Worm (Caenorhabditis elegans) whole organism, L4/young adult: ENCODE results near the gene srh-135.
"Not testable (repeated sequence)": the region's sequence is repeated elsewhere in the genome, so short reads cannot be mapped to it uniquely, and the experiment has no call there.

Experiments
- W03F9.2 ChIP-seq: fragments of 150-350 bp; optimal IDR thresholded peaks from 2 replicates; lab custom pipeline; 2014; ENCODE audit warnings: missing biosample characterization, missing genetic modification characterization
- dao-5 ChIP-seq: sonication (generic microtip); optimal IDR thresholded peaks from 2 replicates; lab custom pipeline; 2016; ENCODE audit warnings: missing genotype, missing genetic modification characterization, moderate library complexity, missing compliant biosample characterization
- him-1 ChIP-seq: sonication (generic microtip); optimal IDR thresholded peaks from 2 replicates; lab custom pipeline; 2016; ENCODE audit warnings: missing genotype, missing genetic modification reagents, missing genetic modification characterization, missing compliant biosample characterization

The srh-135 gene

DNA sequence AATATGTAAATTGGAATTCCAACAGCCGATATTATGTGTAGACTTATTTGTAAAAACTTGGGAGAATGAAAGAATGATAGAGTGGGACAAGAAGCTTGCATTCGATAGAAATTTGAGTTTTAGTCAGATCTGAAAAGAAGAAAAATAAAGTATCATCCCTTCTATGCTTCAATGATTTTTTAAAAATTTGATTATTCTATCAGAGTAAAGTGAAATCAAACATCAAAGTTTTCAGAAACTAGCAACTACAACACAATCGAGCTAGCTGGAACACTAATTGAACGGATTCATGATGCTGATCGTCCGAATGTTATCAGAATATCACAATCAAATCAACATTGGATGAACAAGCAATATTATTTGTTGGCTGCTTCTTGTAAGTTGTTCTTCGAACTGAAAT is at the start of gene srh-135:
Gene srh-135, minus strand, starts transcription at position 101 of the 400 bp plus-strand sequence.
- TF ChIP-seq dao-5 (tag; lab: Kevin White, UChicago), result no peak
- no peak for TF ChIP-seq him-1 (tag; lab: Kevin White, UChicago)
- no peak for TF ChIP-seq W03F9.2 (tag; lab: Kevin White, UChicago)

DNA sequence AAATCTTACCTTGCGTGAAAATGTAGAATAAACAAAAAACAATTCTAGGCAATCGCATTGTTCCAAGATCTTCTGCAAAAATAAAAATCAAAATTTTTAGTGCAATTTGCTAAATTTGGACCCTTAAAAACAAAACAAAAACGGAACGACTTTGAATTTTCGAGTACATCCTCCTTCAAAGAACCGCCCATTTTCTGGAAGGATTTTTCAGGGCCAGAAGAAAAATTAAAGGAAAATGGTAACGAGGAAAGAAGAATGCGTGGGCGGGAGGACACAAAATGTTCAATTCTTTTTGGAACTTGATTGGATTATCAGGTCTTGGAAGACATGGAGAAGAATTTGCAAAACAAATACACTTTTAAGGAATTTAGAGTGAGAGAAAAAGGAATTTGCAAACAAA is 44.2 kb upstream of the srh-135 start, which contains the start of gene F54B3.4:
Gene F54B3.4, minus strand, starts transcription at position 101 of the 400 bp plus-strand sequence.
- TF ChIP-seq W03F9.2 (tag; lab: Kevin White, UChicago), result no peak
- TF ChIP-seq him-1 (tag; lab: Kevin White, UChicago), result no peak
- no peak for TF ChIP-seq dao-5 (tag; lab: Kevin White, UChicago)

DNA sequence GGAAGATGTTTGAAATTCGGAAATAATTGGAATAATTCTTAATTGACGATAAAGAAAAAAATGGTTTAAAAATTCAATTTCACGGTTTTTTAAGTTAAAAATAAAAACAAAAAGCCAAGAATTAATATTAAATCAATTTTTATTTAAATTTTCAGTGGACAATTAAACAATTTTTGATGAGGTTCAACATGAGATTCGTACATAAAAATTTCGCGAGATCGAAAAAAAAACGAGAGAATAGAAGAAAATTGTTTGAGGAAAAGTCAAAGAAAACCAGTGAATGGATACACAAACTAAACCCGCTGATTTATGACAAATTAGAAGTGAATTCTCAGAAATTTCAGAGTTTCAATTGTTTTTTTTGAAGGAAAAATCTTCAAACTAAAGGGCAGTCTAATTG is 43.1 kb upstream of the srh-135 start, which contains the start of gene F54B3.2:
Gene F54B3.2, minus strand, starts transcription at position 101 of the 400 bp plus-strand sequence.
- TF ChIP-seq him-1 (tag; lab: Kevin White, UChicago) (no peak), dao-5 (tag; lab: Kevin White, UChicago) (no peak), W03F9.2 (tag; lab: Kevin White, UChicago) (no peak)

DNA sequence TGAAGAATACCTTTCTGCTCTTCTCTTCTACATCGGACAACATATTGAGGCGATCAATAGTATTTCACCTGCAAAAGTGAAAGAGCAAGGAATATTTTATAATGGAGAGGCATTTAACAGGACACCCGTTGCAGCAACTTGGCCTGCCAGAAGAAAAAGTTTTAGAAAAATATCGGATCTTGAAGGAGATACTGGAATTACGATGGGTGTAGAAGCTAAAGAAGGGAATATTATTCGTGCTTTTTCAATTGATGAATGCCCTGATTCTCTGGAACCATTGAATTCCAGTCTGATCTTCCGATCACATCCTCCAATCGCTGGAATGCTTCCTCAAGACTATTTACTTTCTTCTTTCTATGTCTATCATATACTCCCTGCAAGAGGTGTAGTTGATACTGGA is 34.3 kb upstream of the srh-135 start:
- TF ChIP-seq W03F9.2 (tag; lab: Kevin White, UChicago) (no peak), him-1 (tag; lab: Kevin White, UChicago) (no peak)

DNA sequence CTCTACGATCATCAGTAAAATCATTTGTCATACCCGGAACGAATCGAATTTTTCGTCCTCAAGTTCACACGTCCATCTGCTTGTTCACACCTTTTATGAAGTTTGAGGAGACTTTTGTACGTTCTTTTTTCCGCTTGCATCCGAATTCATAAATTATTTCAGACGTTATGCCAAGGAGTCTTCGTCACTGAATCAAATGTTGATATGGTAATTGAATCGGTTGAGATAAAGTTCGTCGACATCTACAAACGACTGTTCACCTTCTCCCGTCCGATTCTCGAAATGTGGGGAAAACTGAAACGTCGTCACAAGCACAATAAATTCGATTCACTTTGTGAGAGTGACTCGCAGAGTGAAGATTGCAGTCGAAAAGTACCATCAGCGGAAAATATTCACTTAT is 25.1 kb upstream of the srh-135 start:
- no peak for TF ChIP-seq dao-5 (tag; lab: Kevin White, UChicago)
- TF ChIP-seq W03F9.2 (tag; lab: Kevin White, UChicago), result no peak
- TF ChIP-seq him-1 (tag; lab: Kevin White, UChicago), result no peak

DNA sequence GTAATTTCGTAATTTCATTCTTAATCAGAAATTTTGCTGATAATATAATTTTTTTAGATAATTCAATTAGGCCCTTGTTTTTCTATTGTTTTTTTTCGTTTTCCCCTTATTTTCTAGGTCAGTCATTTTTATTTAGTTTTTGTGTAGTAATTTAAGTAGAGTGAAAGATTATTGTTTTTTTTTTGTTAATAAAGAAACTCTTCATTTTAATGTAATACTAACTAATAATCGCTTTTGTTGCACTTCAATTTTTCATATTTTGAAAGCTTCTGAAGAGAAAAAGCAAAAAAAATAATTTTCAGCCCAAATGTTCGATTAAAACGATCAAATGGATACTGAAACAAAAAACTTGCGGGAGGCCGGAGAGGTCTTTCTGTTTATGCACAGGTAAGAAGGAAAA is 24.0 kb upstream of the srh-135 start, which contains the start of gene F54B3.1:
Gene F54B3.1, plus strand, starts transcription at position 301 of the 400 bp plus-strand sequence.
- TF ChIP-seq him-1 (tag; lab: Kevin White, UChicago) (no peak), dao-5 (tag; lab: Kevin White, UChicago) (no peak), W03F9.2 (tag; lab: Kevin White, UChicago) (no peak)

DNA sequence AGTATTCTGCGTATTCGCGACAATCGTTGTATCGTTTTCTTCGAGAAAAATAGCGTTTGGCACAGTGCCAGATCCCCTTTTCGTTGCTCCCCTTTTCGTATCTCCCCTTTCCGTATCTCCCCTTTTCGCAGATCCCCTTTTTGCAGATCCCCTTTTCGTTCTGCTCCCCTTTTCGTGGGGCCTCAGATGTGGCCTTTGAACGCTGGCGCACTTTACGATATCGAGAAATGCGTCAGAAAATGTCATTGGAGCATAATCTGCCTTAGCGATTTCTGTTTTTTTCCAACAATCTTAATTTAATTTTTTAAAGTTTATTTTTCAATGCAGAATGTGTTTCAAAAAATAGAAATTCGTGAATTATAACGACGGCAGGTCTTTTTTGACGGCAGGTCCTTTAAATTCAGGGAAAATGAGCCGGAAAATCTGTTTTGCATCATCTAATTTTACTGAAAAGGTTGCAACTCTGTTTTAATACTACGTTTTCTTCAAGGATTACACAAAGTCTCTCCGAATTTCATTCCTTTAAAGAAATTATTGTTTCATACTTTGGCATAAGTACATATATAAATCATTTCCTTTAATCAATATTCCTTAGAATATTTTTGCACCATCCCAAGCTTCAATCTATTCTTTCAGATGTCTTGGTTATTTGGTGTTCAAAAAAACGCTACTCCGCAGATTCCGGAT is 21.6 kb upstream of the srh-135 start, which contains the start of gene atad-3:
Gene atad-3, plus strand, starts transcription at position 637 of the 687 bp plus-strand sequence.
- TF ChIP-seq him-1 (tag; lab: Kevin White, UChicago) (peak; percentile 70), dao-5 (tag; lab: Kevin White, UChicago) (no peak), W03F9.2 (tag; lab: Kevin White, UChicago) (peak; percentile 79)

DNA sequence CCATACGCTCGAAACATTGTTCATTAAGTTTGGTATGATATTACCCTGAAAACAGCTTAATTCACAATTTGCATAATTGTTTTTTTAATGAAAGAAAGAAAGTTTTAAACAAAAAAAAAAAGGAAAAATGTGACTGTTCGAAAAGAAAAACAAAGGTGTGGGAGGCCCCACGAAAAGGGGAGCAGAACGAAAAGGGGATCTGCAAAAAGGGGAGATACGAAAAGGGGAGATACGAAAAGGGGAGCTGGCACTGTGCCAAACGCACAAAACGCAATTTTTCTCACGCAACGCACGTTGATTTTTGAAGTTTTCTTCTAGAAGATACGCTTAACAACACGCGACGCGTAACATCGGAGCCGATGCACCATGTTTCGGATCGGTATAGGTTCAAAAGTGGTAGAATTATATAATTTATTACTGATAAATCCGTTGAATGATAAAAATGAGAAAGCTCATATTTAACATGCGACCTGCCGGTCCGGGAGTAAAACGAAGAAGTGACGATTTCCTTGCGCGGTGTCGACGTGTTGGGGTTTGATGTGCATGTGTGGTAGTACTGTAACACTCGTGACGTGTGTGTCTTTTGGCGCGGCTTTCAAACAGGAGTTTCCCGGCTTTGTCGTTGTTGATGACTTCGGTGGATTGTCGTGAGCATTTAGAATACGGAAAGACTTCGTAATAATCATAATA is 20.8 kb upstream of the srh-135 start, which contains the start of gene nrde-2:
Gene nrde-2, minus strand, starts transcription at position 45 of the 690 bp plus-strand sequence.
- not testable (repeated sequence) for TF ChIP-seq dao-5, W03F9.2, him-1 (tag; lab: Kevin White, UChicago)

DNA sequence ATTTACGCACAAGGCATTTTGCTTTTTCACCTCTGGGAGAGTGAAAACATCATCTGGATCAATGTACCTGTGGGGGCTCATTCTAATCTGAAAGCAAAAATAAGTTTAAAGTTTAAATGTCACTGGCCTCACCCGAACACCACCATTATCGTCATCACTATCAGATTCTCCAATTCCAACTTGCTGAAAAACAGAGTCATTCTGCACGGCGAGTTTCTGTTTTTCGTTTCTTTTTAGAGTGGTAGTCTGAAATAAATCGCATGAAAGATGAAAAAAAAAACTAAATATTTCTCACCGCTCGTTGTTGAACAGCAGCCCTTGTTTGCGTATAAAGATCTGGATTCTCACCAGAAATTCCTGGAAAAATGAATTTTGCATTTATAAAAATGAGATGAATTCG is 20.2 kb upstream of the srh-135 start:
- no peak for TF ChIP-seq W03F9.2 (tag; lab: Kevin White, UChicago)
- TF ChIP-seq dao-5 (tag; lab: Kevin White, UChicago), result no peak
- TF ChIP-seq him-1 (tag; lab: Kevin White, UChicago), result no peak

DNA sequence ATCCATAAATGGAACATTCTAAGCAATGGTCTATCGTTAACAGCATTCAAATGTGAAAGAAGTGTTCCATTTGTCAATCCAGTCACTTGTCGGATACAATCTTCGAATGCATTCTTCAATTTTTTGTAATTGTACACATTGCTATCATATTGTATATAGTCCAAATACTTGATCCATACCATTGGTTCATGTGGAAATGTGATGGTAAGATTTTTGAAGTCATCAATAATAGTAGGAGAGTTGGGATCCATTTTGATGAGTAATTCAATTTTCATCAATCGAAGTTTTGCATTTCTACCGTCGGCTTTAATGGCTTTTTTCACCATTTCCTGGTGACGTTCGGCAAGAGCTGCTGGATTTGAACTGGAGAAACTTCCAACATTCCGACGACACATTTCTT is 18.7 kb upstream of the srh-135 start:
- TF ChIP-seq him-1 (tag; lab: Kevin White, UChicago) (no peak), dao-5 (tag; lab: Kevin White, UChicago) (no peak), W03F9.2 (tag; lab: Kevin White, UChicago) (no peak)

DNA sequence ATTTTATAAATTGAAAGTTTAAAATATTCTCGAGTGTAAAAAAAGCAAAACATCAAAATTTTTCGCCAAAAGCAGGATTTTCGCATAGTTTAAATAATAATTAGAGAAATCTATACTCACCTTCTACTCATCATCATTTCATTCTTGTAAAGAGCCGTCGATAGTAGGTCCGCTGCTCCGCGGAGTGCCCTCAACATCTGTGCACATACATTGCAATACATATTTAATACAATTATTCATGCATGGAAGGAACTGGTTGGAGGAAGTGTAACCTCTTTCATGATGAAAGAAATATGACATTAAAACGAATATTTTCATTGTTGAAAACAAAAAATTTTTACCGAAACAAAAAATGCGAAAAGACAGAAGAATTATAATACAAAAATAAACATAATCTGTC is 15.4 kb upstream of the srh-135 start, which contains the start of gene mrps-14:
Gene mrps-14, minus strand, starts transcription at position 197 of the 400 bp plus-strand sequence.
- TF ChIP-seq him-1 (tag; lab: Kevin White, UChicago) (no peak), W03F9.2 (tag; lab: Kevin White, UChicago) (no peak), dao-5 (tag; lab: Kevin White, UChicago) (no peak)

DNA sequence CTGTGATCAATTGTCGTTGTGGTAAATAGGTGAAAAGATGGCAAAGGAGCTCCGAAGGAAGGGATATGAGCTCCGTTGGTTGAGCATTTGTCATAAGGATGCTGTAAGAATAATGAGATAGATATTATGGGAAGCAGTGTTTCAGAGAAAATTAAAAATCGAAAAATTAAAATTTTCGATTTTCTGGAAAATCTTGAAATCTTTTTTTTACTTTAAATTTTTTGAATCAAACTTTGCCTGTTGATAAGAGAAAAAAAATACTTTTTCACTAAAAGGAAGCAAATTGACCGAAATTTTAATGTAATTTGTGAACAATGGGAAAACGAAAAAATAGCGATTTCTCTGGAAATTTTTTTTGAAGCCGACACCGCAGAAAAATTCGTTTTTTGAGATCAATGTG is 12.7 kb upstream of the srh-135 start, which contains the start of gene mec-15:
Gene mec-15, minus strand, starts transcription at position 101 of the 400 bp plus-strand sequence.
- TF ChIP-seq dao-5 (tag; lab: Kevin White, UChicago), result no peak
- TF ChIP-seq W03F9.2 (tag; lab: Kevin White, UChicago), result no peak
- TF ChIP-seq him-1 (tag; lab: Kevin White, UChicago), result no peak

DNA sequence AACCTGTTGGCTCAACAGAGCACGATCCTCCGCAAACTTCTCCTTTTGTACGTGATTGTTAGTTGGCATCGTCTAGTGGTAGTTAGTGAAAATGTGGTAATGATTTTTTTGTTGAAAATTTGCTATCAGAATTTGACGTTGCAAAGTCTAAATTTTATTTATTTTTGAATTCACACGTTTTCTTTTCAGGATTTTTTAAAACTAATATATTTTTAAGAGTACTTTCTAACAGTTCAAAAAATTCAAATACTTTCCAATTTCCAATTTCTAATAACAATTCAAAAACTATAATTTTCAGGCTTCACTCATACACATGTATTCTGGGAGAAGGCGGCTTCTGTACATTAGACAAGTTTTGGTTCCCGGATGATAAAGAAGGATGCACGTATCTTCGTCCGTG is 7.5 kb upstream of the srh-135 start, which contains the start of gene ubxn-5:
Gene ubxn-5, minus strand, starts transcription at position 101 of the 400 bp plus-strand sequence.
- TF ChIP-seq W03F9.2 (tag; lab: Kevin White, UChicago), result no peak
- no peak for TF ChIP-seq him-1 (tag; lab: Kevin White, UChicago)
- TF ChIP-seq dao-5 (tag; lab: Kevin White, UChicago), result no peak
